Worm (Caenorhabditis elegans) whole organism, mixed stage, embryonic: Measurements from ENCODE around the gene cin-4.
A peak's percentile ranks its signal among the peaks of the same experiment; 100 is the strongest.

Experiments used
- M03D4.4 ChIP-seq: sonication (generic microtip); optimal IDR thresholded peaks from 2 replicates; lab custom pipeline; 2017; ENCODE audit warnings: mild to moderate bottlenecking, missing genetic modification characterization, missing compliant biosample characterization
- bed-3 ChIP-seq: fragments of 200-800 bp; sonication (Bioruptor generic); optimal IDR thresholded peaks from 3 replicates; lab custom pipeline; 2018; ENCODE audit warnings: mild to moderate bottlenecking, missing genetic modification characterization, moderate library complexity, missing compliant biosample characterization
- blmp-1 ChIP-seq: fragments of 150-350 bp; optimal IDR thresholded peaks from 2 replicates; lab custom pipeline; 2014; ENCODE audit warnings: missing biosample characterization, missing genetic modification characterization
- ceh-39 ChIP-seq: fragments of 150-350 bp; optimal IDR thresholded peaks from 2 replicates; lab custom pipeline; 2014; ENCODE audit warnings: missing biosample characterization, missing genetic modification characterization
- ceh-43 ChIP-seq: fragments of 200-800 bp; sonication (Bioruptor generic); optimal IDR thresholded peaks from 2 replicates; lab custom pipeline; 2018; ENCODE audit warnings: mild to moderate bottlenecking, missing genetic modification characterization, moderate library complexity, missing compliant biosample characterization
- ceh-83 ChIP-seq: fragments of 200-800 bp; sonication (Bioruptor generic); optimal IDR thresholded peaks from 2 replicates; lab custom pipeline; 2018; ENCODE audit warnings: mild to moderate bottlenecking, missing genetic modification characterization, missing compliant biosample characterization
- ces-1 ChIP-seq: fragments of 150-350 bp; optimal IDR thresholded peaks from 2 replicates; lab custom pipeline; 2014; ENCODE audit warnings: missing biosample characterization, missing genetic modification reagents, missing genetic modification characterization
- cnd-1 ChIP-seq: fragments of 200-800 bp; sonication (Bioruptor generic); optimal IDR thresholded peaks from 2 replicates; lab custom pipeline; 2018; ENCODE audit warnings: mild to moderate bottlenecking, missing genetic modification characterization, missing compliant biosample characterization
- drap-1 ChIP-seq: fragments of 200-800 bp; sonication (Bioruptor generic); optimal IDR thresholded peaks from 3 replicates; lab custom pipeline; 2018; ENCODE audit warnings: mild to moderate bottlenecking, missing genetic modification characterization, missing compliant biosample characterization
- elt-1 ChIP-seq: sonication (generic microtip); optimal IDR thresholded peaks from 2 replicates; lab custom pipeline; 2017; ENCODE audit warnings: missing genetic modification characterization, mild to moderate bottlenecking, missing compliant biosample characterization, antibody characterized with exemption, moderate library complexity, borderline replicate concordance; ENCODE audit not compliant: insufficient read depth
- elt-3 ChIP-seq: fragments of 150-350 bp; optimal IDR thresholded peaks from 2 replicates; lab custom pipeline; 2014; ENCODE audit warnings: missing biosample characterization, missing genetic modification characterization
- flh-1 ChIP-seq: fragments of 200-800 bp; sonication (Bioruptor generic); optimal IDR thresholded peaks from 2 replicates; lab custom pipeline; 2018; ENCODE audit warnings: mild to moderate bottlenecking, missing genetic modification characterization, moderate library complexity, missing compliant biosample characterization
- ham-2 ChIP-seq: fragments of 200-800 bp; sonication (Bioruptor generic); optimal IDR thresholded peaks from 2 replicates; lab custom pipeline; 2018; ENCODE audit warnings: mild to moderate bottlenecking, missing genetic modification characterization, missing compliant biosample characterization
- hlh-1 ChIP-seq: fragments of 150-350 bp; optimal IDR thresholded peaks from 2 replicates; lab custom pipeline; 2014; ENCODE audit warnings: missing biosample characterization, missing genetic modification reagents, missing genetic modification characterization
- lin-13 ChIP-seq: fragments of 150-350 bp; optimal IDR thresholded peaks from 2 replicates; lab custom pipeline; 2014; ENCODE audit warnings: missing biosample characterization, missing genetic modification characterization
- lin-32 ChIP-seq: fragments of 200-800 bp; sonication (Bioruptor generic); optimal IDR thresholded peaks from 2 replicates; lab custom pipeline; 2018; ENCODE audit warnings: mild to moderate bottlenecking, missing genetic modification characterization, missing compliant biosample characterization
- lsy-2 ChIP-seq: fragments of 150-350 bp; optimal IDR thresholded peaks from 2 replicates; lab custom pipeline; 2014; ENCODE audit warnings: missing biosample characterization, missing genetic modification characterization
- mab-5 ChIP-seq: fragments of 150-350 bp; optimal IDR thresholded peaks from 2 replicates; lab custom pipeline; 2014; ENCODE audit warnings: missing biosample characterization, missing genetic modification characterization
- mep-1 ChIP-seq: fragments of 150-350 bp; optimal IDR thresholded peaks from 2 replicates; lab custom pipeline; 2017; ENCODE audit warnings: missing biosample characterization, missing genetic modification reagents, missing genetic modification characterization, inconsistent platforms
- mls-2 ChIP-seq: sonication (generic microtip); optimal IDR thresholded peaks from 2 replicates; lab custom pipeline; 2016; ENCODE audit warnings: mild to moderate bottlenecking, missing genetic modification characterization, moderate library complexity, missing compliant biosample characterization
- nhr-12 ChIP-seq: fragments of 150-350 bp; optimal IDR thresholded peaks from 2 replicates; lab custom pipeline; 2014; ENCODE audit warnings: missing biosample characterization, missing genetic modification characterization
- nhr-2 ChIP-seq: fragments of 150-350 bp; optimal IDR thresholded peaks from 2 replicates; lab custom pipeline; 2014; ENCODE audit warnings: missing biosample characterization, missing genetic modification characterization
- nhr-237 ChIP-seq: fragments of 150-350 bp; optimal IDR thresholded peaks from 2 replicates; lab custom pipeline; 2014; ENCODE audit warnings: missing biosample characterization, missing genetic modification characterization
- nhr-28 ChIP-seq: fragments of 150-350 bp; optimal IDR thresholded peaks from 2 replicates; lab custom pipeline; 2014; ENCODE audit warnings: missing biosample characterization, missing genetic modification characterization
- nhr-76 ChIP-seq: sonication (generic microtip); optimal IDR thresholded peaks from 2 replicates; lab custom pipeline; 2017; ENCODE audit warnings: missing biosample characterization, missing genetic modification characterization
- pha-4 ChIP-seq: fragments of 150-350 bp; optimal IDR thresholded peaks from 2 replicates; lab custom pipeline; 2018; ENCODE audit warnings: missing biosample characterization, missing genetic modification reagents, missing genetic modification characterization
- sem-2 ChIP-seq: fragments of 200-800 bp; sonication (Bioruptor generic); optimal IDR thresholded peaks from 2 replicates; lab custom pipeline; 2018; ENCODE audit warnings: mild to moderate bottlenecking, missing genetic modification characterization, missing compliant biosample characterization
- snpc-4 ChIP-seq: fragments of 150-350 bp; optimal IDR thresholded peaks from 2 replicates; lab custom pipeline; 2014; ENCODE audit warnings: missing biosample characterization, missing genetic modification characterization
- sptf-1 ChIP-seq: sonication (generic microtip); optimal IDR thresholded peaks from 2 replicates; lab custom pipeline; 2017; ENCODE audit warnings: mild to moderate bottlenecking, missing genetic modification characterization, moderate library complexity, missing compliant biosample characterization
- tbx-8 ChIP-seq: fragments of 200-800 bp; sonication (Bioruptor generic); optimal IDR thresholded peaks from 2 replicates; lab custom pipeline; 2018; ENCODE audit warnings: mild to moderate bottlenecking, missing genetic modification characterization, moderate library complexity, missing compliant biosample characterization
- unc-120 ChIP-seq: sonication (generic microtip); optimal IDR thresholded peaks from 2 replicates; lab custom pipeline; 2017; ENCODE audit warnings: missing genetic modification characterization, missing compliant biosample characterization; ENCODE audit not compliant: poor library complexity, severe bottlenecking
- unc-39 ChIP-seq: fragments of 150-350 bp; optimal IDR thresholded peaks from 2 replicates; lab custom pipeline; 2014; ENCODE audit warnings: missing biosample characterization, missing genetic modification characterization
- unc-62 ChIP-seq: fragments of 150-350 bp; optimal IDR thresholded peaks from 2 replicates; lab custom pipeline; 2014; ENCODE audit warnings: missing biosample characterization, missing genetic modification reagents, missing genetic modification characterization
- zip-8 ChIP-seq: fragments of 150-350 bp; optimal IDR thresholded peaks from 2 replicates; lab custom pipeline; 2014; ENCODE audit warnings: missing biosample characterization, missing genetic modification characterization
- ztf-11 ChIP-seq: fragments of 150-350 bp; optimal IDR thresholded peaks from 2 replicates; lab custom pipeline; 2014; ENCODE audit warnings: missing biosample characterization, missing genetic modification characterization

The cin-4 gene

ce11 chrII:7072590-7073536, 34.8 kb downstream of the cin-4 start:
- TF ChIP-seq pha-4 (tag; lab: Kevin White, UChicago) (no peak), ztf-11 (tag; lab: Kevin White, UChicago) (no peak), snpc-4 (tag; lab: Kevin White, UChicago) (no peak), mab-5 (tag; lab: Kevin White, UChicago) (no peak), blmp-1 (tag; lab: Kevin White, UChicago) (no peak), lin-13 (tag; lab: Kevin White, UChicago) (peak; percentile 4), ces-1 (GFP tag; lab: Kevin White, UChicago) (peak; percentile 95), mep-1 (peak; percentile 63), bed-3 (GFP tag; lab: Kevin White, UChicago) (no peak), sptf-1 (tag; lab: Kevin White, UChicago) (peak; percentile 68), nhr-237 (tag; lab: Kevin White, UChicago) (peak; percentile 76), ceh-83 (GFP tag; lab: Kevin White, UChicago) (no peak), nhr-76 (tag; lab: Kevin White, UChicago) (no peak), nhr-2 (no peak), unc-120 (tag; lab: Kevin White, UChicago) (no peak), ham-2 (GFP tag; lab: Kevin White, UChicago) (no peak), tbx-8 (GFP tag; lab: Kevin White, UChicago) (no peak), lsy-2 (tag; lab: Kevin White, UChicago) (peak; percentile 80), sem-2 (GFP tag; lab: Kevin White, UChicago) (no peak), flh-1 (GFP tag; lab: Kevin White, UChicago) (no peak), nhr-28 (no peak), mls-2 (tag; lab: Kevin White, UChicago) (no peak), cnd-1 (tag; lab: Kevin White, UChicago) (peak; percentile 30), drap-1 (GFP tag; lab: Kevin White, UChicago) (no peak), elt-3 (tag; lab: Kevin White, UChicago) (no peak), M03D4.4 (tag; lab: Kevin White, UChicago) (no peak), ceh-43 (no peak), unc-39 (tag; lab: Kevin White, UChicago) (no peak), hlh-1 (no peak), lin-32 (GFP tag; lab: Kevin White, UChicago) (no peak), unc-62 (GFP tag; lab: Kevin White, UChicago) (no peak), zip-8 (tag; lab: Kevin White, UChicago) (no peak), nhr-12 (tag; lab: Kevin White, UChicago) (no peak), ceh-39 (tag; lab: Kevin White, UChicago) (no peak), elt-1 (tag; lab: Kevin White, UChicago) (no peak)

- TF ChIP-seq pha-4 (tag; lab: Kevin White, UChicago) (no peak), ceh-39 (tag; lab: Kevin White, UChicago) (no peak), ceh-43 (no peak), mls-2 (tag; lab: Kevin White, UChicago) (no peak), drap-1 (GFP tag; lab: Kevin White, UChicago) (no peak), nhr-76 (tag; lab: Kevin White, UChicago) (no peak), mep-1 (no peak), snpc-4 (tag; lab: Kevin White, UChicago) (no peak), nhr-237 (tag; lab: Kevin White, UChicago) (no peak), lin-32 (GFP tag; lab: Kevin White, UChicago) (no peak)
- TF ChIP-seq, all 35 proteins: peak for 0
Observed at ce11 chrII:7073537-7073913, 35.4 kb downstream of the cin-4 start, which contains the start of gene kat-1. TSS of gene kat-1 (plus strand) at chrII:7073814.
